Worm (Caenorhabditis elegans) whole organism, L1 larva: ENCODE measurements around the gene T25G12.11.

Source experiments
- C16A3.4 ChIP-seq: fragments of 150-350 bp; optimal IDR thresholded peaks from 2 replicates; lab custom pipeline; 2014; ENCODE audit warnings: missing biosample characterization, missing genetic modification characterization
- blmp-1 ChIP-seq: fragments of 150-350 bp; optimal IDR thresholded peaks from 2 replicates; lab custom pipeline; 2014; ENCODE audit warnings: missing biosample characterization, missing genetic modification characterization
- ceh-63 ChIP-seq: fragments of 200-800 bp; sonication (Bioruptor generic); optimal IDR thresholded peaks from 2 replicates; lab custom pipeline; 2018; ENCODE audit warnings: mild to moderate bottlenecking, missing genetic modification characterization, missing compliant biosample characterization
- ces-1 ChIP-seq: fragments of 150-350 bp; optimal IDR thresholded peaks from 2 replicates; lab custom pipeline; 2014; ENCODE audit warnings: missing biosample characterization, missing genetic modification reagents, missing genetic modification characterization
- efl-1 ChIP-seq, 4 experiments: fragments of 150-350 bp; optimal IDR thresholded peaks in 3 of 4; peaks in 1 of 4; 1 replicate in 1 of 4; 2 replicates in 3 of 4; lab custom pipeline; 2014; ENCODE audit warnings: missing biosample characterization in 2 of 4, missing genetic modification characterization in 2 of 4, missing genetic modification reagents in 2 of 4
- elt-2 ChIP-seq: sonication (generic microtip); optimal IDR thresholded peaks from 2 replicates; lab custom pipeline; 2016; ENCODE audit warnings: missing genetic modification characterization, mild to moderate bottlenecking, inconsistent platforms, missing compliant biosample characterization, missing genetic modification reagents
- elt-3 ChIP-seq, 6 experiments: fragments of 150-350 bp in 1 of 6; sonication (generic microtip); optimal IDR thresholded peaks; 2 replicates each; lab custom pipeline; 2017 to 2018; ENCODE audit warnings: missing biosample characterization in 6 of 6, missing genetic modification characterization in 6 of 6, inconsistent platforms in 1 of 6
- hlh-17 ChIP-seq: fragments of 200-800 bp; sonication (Bioruptor generic); optimal IDR thresholded peaks from 2 replicates; lab custom pipeline; 2018; ENCODE audit warnings: missing genetic modification characterization, mild to moderate bottlenecking, missing compliant biosample characterization, moderate library complexity, borderline replicate concordance
- lin-13 ChIP-seq: fragments of 150-350 bp; optimal IDR thresholded peaks from 2 replicates; lab custom pipeline; 2014; ENCODE audit warnings: missing biosample characterization, missing genetic modification reagents, missing genetic modification characterization
- lin-14 ChIP-seq: fragments of 200-800 bp; sonication (Bioruptor generic); optimal IDR thresholded peaks from 2 replicates; lab custom pipeline; 2018; ENCODE audit warnings: mild to moderate bottlenecking, missing genetic modification characterization, moderate library complexity, missing compliant biosample characterization
- lin-15B ChIP-seq: fragments of 150-350 bp; sonication (generic microtip); optimal IDR thresholded peaks from 3 replicates; lab custom pipeline; 2014; ENCODE audit warnings: missing biosample characterization, missing genetic modification characterization
- lin-35 ChIP-seq, 2 experiments: fragments of 150-350 bp; optimal IDR thresholded peaks; 2 replicates each; lab custom pipeline; 2014; ENCODE audit warnings: missing biosample characterization in 2 of 2, missing genetic modification characterization in 2 of 2, missing genetic modification reagents in 2 of 2
- lin-39 ChIP-seq: fragments of 150-350 bp; optimal IDR thresholded peaks from 2 replicates; lab custom pipeline; 2014; ENCODE audit warnings: missing biosample characterization, missing genetic modification reagents, missing genetic modification characterization
- lir-3 ChIP-seq: sonication (generic microtip); optimal IDR thresholded peaks from 2 replicates; lab custom pipeline; 2016; ENCODE audit warnings: mild to moderate bottlenecking, missing genetic modification characterization, moderate library complexity, missing compliant biosample characterization; ENCODE audit not compliant: poor library complexity
- lsy-2 ChIP-seq, 2 experiments: fragments of 150-350 bp; optimal IDR thresholded peaks; 2 replicates each; lab custom pipeline; 2014; ENCODE audit warnings: missing biosample characterization in 2 of 2, missing genetic modification characterization in 2 of 2
- mdl-1 ChIP-seq, 2 experiments: fragments of 150-350 bp; optimal IDR thresholded peaks; 2 replicates each; lab custom pipeline; 2014 to 2017; ENCODE audit warnings: missing biosample characterization in 2 of 2, missing genetic modification characterization in 2 of 2, inconsistent platforms in 1 of 2
- mef-2 ChIP-seq: fragments of 150-350 bp; optimal IDR thresholded peaks from 2 replicates; lab custom pipeline; 2014; ENCODE audit warnings: missing biosample characterization, missing genetic modification characterization
- mep-1 ChIP-seq: fragments of 150-350 bp; optimal IDR thresholded peaks from 2 replicates; lab custom pipeline; 2014; ENCODE audit warnings: missing biosample characterization, missing genetic modification characterization
- nhr-11 ChIP-seq: fragments of 150-350 bp; optimal IDR thresholded peaks from 2 replicates; lab custom pipeline; 2014; ENCODE audit warnings: missing biosample characterization, missing genetic modification characterization
- nhr-12 ChIP-seq: sonication (generic microtip); optimal IDR thresholded peaks from 2 replicates; lab custom pipeline; 2017; ENCODE audit warnings: missing biosample characterization, missing genetic modification characterization
- nhr-19 ChIP-seq: fragments of 200-800 bp; sonication (Bioruptor generic); conservative IDR thresholded peaks from 2 replicates; pipeline ENCODE4 v1.3.6; 2022; ENCODE audit warnings: missing genetic modification characterization, missing compliant biosample characterization
- nhr-20 ChIP-seq: sonication (generic microtip); optimal IDR thresholded peaks from 2 replicates; lab custom pipeline; 2016; ENCODE audit warnings: mild to moderate bottlenecking, missing genetic modification characterization, missing compliant biosample characterization
- nhr-71 ChIP-seq: sonication (generic microtip); optimal IDR thresholded peaks from 2 replicates; lab custom pipeline; 2016; ENCODE audit warnings: mild to moderate bottlenecking, missing genetic modification characterization, moderate library complexity, missing compliant biosample characterization
- nhr-77 ChIP-seq: fragments of 150-350 bp; optimal IDR thresholded peaks from 2 replicates; lab custom pipeline; 2014; ENCODE audit warnings: missing biosample characterization, missing genetic modification characterization
- nhr-85 ChIP-seq: sonication (generic microtip); peaks from one replicate; lab custom pipeline; 2016; ENCODE audit warnings: missing genetic modification characterization, inconsistent platforms, missing compliant biosample characterization
- nhr-90 ChIP-seq: sonication (generic microtip); optimal IDR thresholded peaks from 2 replicates; lab custom pipeline; 2016; ENCODE audit warnings: mild to moderate bottlenecking, missing genetic modification characterization, missing compliant biosample characterization; ENCODE audit not compliant: poor library complexity
- rnt-1 ChIP-seq: sonication (generic microtip); optimal IDR thresholded peaks from 2 replicates; lab custom pipeline; 2016; ENCODE audit warnings: mild to moderate bottlenecking, missing genetic modification characterization, moderate library complexity, missing compliant biosample characterization
- snpc-4 ChIP-seq: fragments of 150-350 bp; optimal IDR thresholded peaks from 2 replicates; lab custom pipeline; 2014; ENCODE audit warnings: missing biosample characterization, missing genetic modification characterization
- snu-23 ChIP-seq: sonication (generic microtip); optimal IDR thresholded peaks from 2 replicates; lab custom pipeline; 2016; ENCODE audit warnings: missing genetic modification characterization, missing compliant biosample characterization
- sox-4 ChIP-seq: sonication (generic microtip); optimal IDR thresholded peaks from 2 replicates; lab custom pipeline; 2016; ENCODE audit warnings: missing genetic modification characterization, missing compliant biosample characterization
- tlp-1 ChIP-seq: fragments of 150-350 bp; optimal IDR thresholded peaks from 2 replicates; lab custom pipeline; 2014; ENCODE audit warnings: missing biosample characterization, missing genetic modification characterization
- vab-15 ChIP-seq: sonication (generic microtip); optimal IDR thresholded peaks from 2 replicates; lab custom pipeline; 2017; ENCODE audit warnings: missing genotype, mild to moderate bottlenecking, missing genetic modification characterization, missing compliant biosample characterization
- xbp-1 ChIP-seq: sonication (generic microtip); optimal IDR thresholded peaks from 2 replicates; lab custom pipeline; 2016; ENCODE audit warnings: missing genetic modification characterization, missing compliant biosample characterization
- ztf-11 ChIP-seq, 2 experiments: sonication (generic microtip); optimal IDR thresholded peaks; 2 replicates each; lab custom pipeline; 2016 to 2017; ENCODE audit warnings: missing genetic modification characterization in 2 of 2, missing biosample characterization in 1 of 2, missing compliant biosample characterization in 1 of 2
- ztf-4 ChIP-seq: fragments of 150-350 bp; optimal IDR thresholded peaks from 2 replicates; lab custom pipeline; 2014; ENCODE audit warnings: missing biosample characterization, missing genetic modification characterization

T25G12.11 gene

DNA sequence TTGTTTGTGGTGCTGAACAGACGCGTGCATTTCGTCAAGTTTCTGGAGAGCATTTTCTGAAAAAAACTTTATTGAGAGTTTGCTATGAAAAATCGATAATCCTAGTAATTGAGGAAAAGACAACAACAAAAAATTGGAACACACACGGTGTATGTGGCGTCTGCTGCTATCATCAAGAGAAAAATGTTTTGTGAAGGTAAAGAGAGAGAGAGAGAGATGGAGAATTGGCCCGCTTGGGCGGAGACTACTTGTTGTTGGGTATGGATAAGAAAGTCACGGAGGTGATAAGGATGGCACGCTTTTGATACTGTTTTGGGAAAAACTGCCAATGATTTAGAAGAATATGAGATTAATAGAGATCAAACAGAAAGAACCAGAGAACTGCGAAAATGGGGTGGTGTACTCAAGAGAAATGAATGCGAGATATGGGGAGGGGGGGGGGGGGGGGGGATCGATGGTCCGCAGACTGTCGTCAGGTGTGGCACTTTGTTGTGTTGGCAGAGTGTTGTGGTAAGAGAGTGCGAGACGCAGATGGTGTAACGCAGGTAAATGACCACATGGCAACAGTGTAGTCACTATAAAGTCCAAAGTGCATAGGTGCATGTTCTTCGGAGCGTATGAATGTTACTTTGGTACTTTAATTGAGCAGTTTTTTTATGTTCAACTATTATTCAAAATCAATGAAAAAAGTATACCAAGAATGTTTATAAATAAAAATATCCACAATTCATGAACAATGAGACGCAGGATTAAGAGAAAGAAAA is 20.1 kb downstream of the T25G12.11 start, which contains the start of gene acdh-7:
Gene acdh-7, minus strand, starts transcription at position 56 of the 764 bp plus-strand sequence.
- TF ChIP-seq rnt-1 (peak; percentile 42), ceh-63 (GFP tag; lab: Kevin White, UChicago) (no peak), ces-1 (GFP tag; lab: Kevin White, UChicago) (no peak), elt-2 (tag; lab: Kevin White, UChicago) (peak; percentile 24), tlp-1 (tag; lab: Kevin White, UChicago) (no peak), mep-1 (tag; lab: Kevin White, UChicago) (no peak), nhr-71 (peak; percentile 21), blmp-1 (tag; lab: Kevin White, UChicago) (peak; percentile 66), elt-3 (tag; optimal IDR thresholded peaks at IDR 0.05; lab: Kevin White, UChicago) (peak in 2 of 6 experiments; percentile 3 to 69), lin-39 (no peak), nhr-20 (tag; lab: Kevin White, UChicago) (peak; percentile 12), lin-14 (GFP tag; lab: Kevin White, UChicago) (peak; percentile 26), hlh-17 (GFP tag; lab: Kevin White, UChicago) (no peak)
- TF ChIP-seq, all 84 proteins: peak for 7

DNA sequence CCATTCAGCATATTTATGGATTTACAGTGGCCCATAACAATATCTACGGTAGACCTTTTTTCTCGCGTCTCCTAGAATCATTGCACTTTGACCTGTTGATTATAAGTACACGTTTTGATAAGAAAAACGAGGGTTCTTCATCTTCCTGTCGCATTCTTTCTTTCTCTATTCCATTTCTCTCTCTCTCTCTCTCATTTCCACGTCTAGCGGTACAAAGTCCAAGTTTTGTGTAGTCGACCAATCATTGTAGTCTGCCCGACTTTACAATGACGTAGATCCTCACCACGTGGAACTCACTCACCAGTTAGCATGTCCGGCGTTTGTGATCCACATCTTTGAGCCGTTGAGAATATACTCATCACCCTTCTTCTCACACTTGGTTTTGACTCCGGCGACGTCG is 21.2 kb downstream of the T25G12.11 start:
- TF ChIP-seq vab-15 (tag; lab: Kevin White, UChicago) (no peak), nhr-85 (tag; lab: Kevin White, UChicago) (peak; percentile 75), elt-2 (tag; lab: Kevin White, UChicago) (peak; percentile 39), lin-14 (GFP tag; lab: Kevin White, UChicago) (peak; percentile 81), sox-4 (tag; lab: Kevin White, UChicago) (no peak), mdl-1 (tag; optimal IDR thresholded peaks at IDR 0.05; lab: Kevin White, UChicago) (peak in 1 of 2 experiments; percentile 60), lir-3 (tag; lab: Kevin White, UChicago) (peak; percentile 28), nhr-77 (tag; lab: Kevin White, UChicago) (no peak), nhr-11 (tag; lab: Kevin White, UChicago) (peak; percentile 12), nhr-12 (peak; percentile 22), lin-35 (GFP tag; optimal IDR thresholded peaks at IDR 0.05; lab: Kevin White, UChicago) (peak in 1 of 2 experiments; percentile 3), ztf-4 (tag; lab: Kevin White, UChicago) (peak; percentile 34), ztf-11 (tag; optimal IDR thresholded peaks at IDR 0.05; lab: Kevin White, UChicago) (no peak), blmp-1 (tag; lab: Kevin White, UChicago) (peak; percentile 50), nhr-20 (tag; lab: Kevin White, UChicago) (peak; percentile 85), C16A3.4 (peak; percentile 26), lin-13 (GFP tag; lab: Kevin White, UChicago) (peak; percentile 11), nhr-90 (tag; lab: Kevin White, UChicago) (peak; percentile 24), lsy-2 (tag; optimal IDR thresholded peaks at IDR 0.05; lab: Kevin White, UChicago) (peak in 1 of 2 experiments; percentile 29), mef-2 (tag; lab: Kevin White, UChicago) (no peak), xbp-1 (peak; percentile 89), snu-23 (GFP tag; lab: Kevin White, UChicago) (peak; percentile 65), elt-3 (tag; optimal IDR thresholded peaks at IDR 0.05; lab: Kevin White, UChicago) (peak in 5 of 6 experiments; percentile 33 to 74 (median 64)), rnt-1 (peak; percentile 58), nhr-19 (GFP tag; lab: Robert Waterston, UW) (peak; percentile 64), nhr-71 (peak; percentile 79), lin-15B (tag; lab: Kevin White, UChicago) (no peak)

ce11 chrX:17215753-17216152 is 21.6 kb downstream of the T25G12.11 start:
- no peak for TF ChIP-seq snpc-4 (tag; lab: Kevin White, UChicago)
- TF ChIP-seq efl-1 (optimal IDR thresholded peaks at IDR 0.05; lab: Kevin White, UChicago) = no peak
- TF ChIP-seq efl-1 (GFP tag; optimal IDR thresholded peaks at IDR 0.05 in 1 of 2; lab: Kevin White, UChicago) = peak in 1 of 2 experiments; percentile 19
- TF ChIP-seq, all 84 proteins: peak for 1
